Worm (Caenorhabditis elegans) whole organism, dauer: ENCODE measurements around the gene C02B10.3.

Experiments
- unc-62 ChIP-seq: sonication (generic microtip); optimal IDR thresholded peaks from 2 replicates; lab custom pipeline; 2017; ENCODE audit warnings: missing biosample characterization, missing genetic modification reagents, missing genetic modification characterization

C02B10.3 gene

ce11 chrIV:5103229-5103894 lies at the start of gene C02B10.3:
Gene C02B10.3, minus strand, starts transcription at chrIV:5103279.
- TF ChIP-seq unc-62 (GFP tag; lab: Kevin White, UChicago), result no peak

ce11 chrIV:5152391-5152790 lies 49.3 kb upstream of the C02B10.3 start, which contains the start of gene soc-2:
Gene soc-2, minus strand, starts transcription at chrIV:5152491.
- no peak for TF ChIP-seq unc-62 (GFP tag; lab: Kevin White, UChicago)

ce11 chrIV:5149793-5150192 lies 46.7 kb upstream of the C02B10.3 start, which contains the start of gene C24D10.5:
Gene C24D10.5, plus strand, starts transcription at chrIV:5150093.
- no peak for TF ChIP-seq unc-62 (GFP tag; lab: Kevin White, UChicago)

- TF ChIP-seq unc-62 (GFP tag; lab: Kevin White, UChicago), result no peak
Measured at ce11 chrIV:5139972-5140371, 36.9 kb upstream of the C02B10.3 start.

- TF ChIP-seq unc-62 (GFP tag; lab: Kevin White, UChicago), result no peak
Measured at ce11 chrIV:5139189-5139588, 36.1 kb upstream of the C02B10.3 start.

- no peak for TF ChIP-seq unc-62 (GFP tag; lab: Kevin White, UChicago)
Measured at ce11 chrIV:5137809-5138208, 34.7 kb upstream of the C02B10.3 start.

- TF ChIP-seq unc-62 (GFP tag; lab: Kevin White, UChicago), result no peak
Measured at ce11 chrIV:5136523-5136922, 33.4 kb upstream of the C02B10.3 start.

- no peak for TF ChIP-seq unc-62 (GFP tag; lab: Kevin White, UChicago)
Measured at ce11 chrIV:5134798-5135197, 31.7 kb upstream of the C02B10.3 start.

ce11 chrIV:5133791-5134370 lies 30.8 kb upstream of the C02B10.3 start:
- TF ChIP-seq unc-62 (GFP tag; lab: Kevin White, UChicago), result no peak

ce11 chrIV:5131781-5132180 lies 28.7 kb upstream of the C02B10.3 start:
- TF ChIP-seq unc-62 (GFP tag; lab: Kevin White, UChicago), result no peak

- no peak for TF ChIP-seq unc-62 (GFP tag; lab: Kevin White, UChicago)
Measured at ce11 chrIV:5121995-5122394, 18.9 kb upstream of the C02B10.3 start, which contains the start of gene tkr-3. Gene tkr-3, minus strand, starts transcription at chrIV:5122095.

ce11 chrIV:5111533-5111932 lies 8.5 kb upstream of the C02B10.3 start, which contains the start of gene AC7.3:
Gene AC7.3, plus strand, starts transcription at chrIV:5111833.
- no peak for TF ChIP-seq unc-62 (GFP tag; lab: Kevin White, UChicago)

- no peak for TF ChIP-seq unc-62 (GFP tag; lab: Kevin White, UChicago)
Measured at ce11 chrIV:5110391-5110930, 7.4 kb upstream of the C02B10.3 start.

ce11 chrIV:5109943-5110342 lies 6.9 kb upstream of the C02B10.3 start:
- no peak for TF ChIP-seq unc-62 (GFP tag; lab: Kevin White, UChicago)

- no peak for TF ChIP-seq unc-62 (GFP tag; lab: Kevin White, UChicago)
Measured at ce11 chrIV:5108971-5109370, 5.9 kb upstream of the C02B10.3 start.

- TF ChIP-seq unc-62 (GFP tag; lab: Kevin White, UChicago), result no peak
Measured at ce11 chrIV:5101945-5102344, 1.1 kb downstream of the C02B10.3 start.

ce11 chrIV:5100145-5100544 lies 2.9 kb downstream of the C02B10.3 start:
- TF ChIP-seq unc-62 (GFP tag; lab: Kevin White, UChicago), result no peak
